Fruit fly (Drosophila melanogaster) whole organism, embryonic: Measurements from ENCODE around the gene DZIP1.

Experiments
- Adf1 ChIP-seq: fragments of 200-800 bp; sonication (Bioruptor generic); IDR thresholded peaks from 2 replicates; pipeline ENCODE4 v1.3.6; 2022; ENCODE audit warnings: missing biosample characterization, missing genetic modification characterization
- CG10366 ChIP-seq: fragments of 200-800 bp; sonication (Bioruptor generic); IDR thresholded peaks from 2 replicates; pipeline ENCODE4 v1.3.6; 2022; ENCODE audit warnings: missing biosample characterization, missing genetic modification characterization
- CG12155 ChIP-seq: fragments of 200-800 bp; sonication (Bioruptor generic); optimal IDR thresholded peaks from 3 replicates; lab custom pipeline; 2016; ENCODE audit warnings: missing biosample characterization, missing genetic modification characterization
- CG13287 ChIP-seq: fragments of 200-800 bp; sonication (Bioruptor generic); IDR thresholded peaks from 2 replicates; pipeline ENCODE4 v1.3.6; 2022; ENCODE audit warnings: missing biosample characterization, missing genetic modification characterization; ENCODE audit not compliant: partially characterized antibody
- CG15514 ChIP-seq: fragments of 200-800 bp; sonication (Bioruptor generic); optimal IDR thresholded peaks from 3 replicates; lab custom pipeline; 2017; ENCODE audit warnings: missing biosample characterization, missing genetic modification characterization, mild to moderate bottlenecking, moderate library complexity, missing genetic modification reagents
- CG16813 ChIP-seq: fragments of 200-800 bp; sonication (Bioruptor generic); IDR thresholded peaks from 3 replicates; pipeline ENCODE4 v1.3.6; 2022; ENCODE audit warnings: missing biosample characterization, missing genetic modification characterization; ENCODE audit not compliant: partially characterized antibody
- CG34224 ChIP-seq: fragments of 200-800 bp; sonication (Bioruptor generic); IDR thresholded peaks from 3 replicates; pipeline ENCODE4 v1.3.6; 2022; ENCODE audit warnings: missing biosample characterization, missing genetic modification characterization; ENCODE audit not compliant: partially characterized antibody
- CG4617 ChIP-seq: fragments of 200-800 bp; sonication (Bioruptor generic); optimal IDR thresholded peaks from 3 replicates; lab custom pipeline; 2016; ENCODE audit warnings: missing biosample characterization, missing genetic modification characterization, borderline replicate concordance
- CG8089 ChIP-seq: fragments of 200-800 bp; sonication (Bioruptor generic); optimal IDR thresholded peaks from 3 replicates; lab custom pipeline; 2016; ENCODE audit warnings: missing biosample characterization, missing genetic modification characterization
- CG8924 ChIP-seq: fragments of 200-800 bp; optimal IDR thresholded peaks from 3 replicates; lab custom pipeline; 2019; ENCODE audit warnings: missing biosample characterization, mild to moderate bottlenecking, missing genetic modification characterization, moderate library complexity
- CG8944 ChIP-seq: fragments of 200-800 bp; sonication (Bioruptor generic); optimal IDR thresholded peaks from 3 replicates; lab custom pipeline; 2016; ENCODE audit warnings: missing biosample characterization, missing genetic modification characterization
- CoRest ChIP-seq: fragments of 200-800 bp; sonication (Bioruptor generic); optimal IDR thresholded peaks from 3 replicates; lab custom pipeline; 2018; ENCODE audit warnings: missing biosample characterization, mild to moderate bottlenecking, missing genetic modification characterization, moderate library complexity
- Dp ChIP-seq: fragments of 200-800 bp; sonication (Bioruptor generic); optimal IDR thresholded peaks from 2 replicates; lab custom pipeline; 2018; ENCODE audit warnings: missing biosample characterization, mild to moderate bottlenecking, missing genetic modification characterization, moderate library complexity
- E2f2 ChIP-seq: fragments of 200-800 bp; sonication (Bioruptor generic); IDR thresholded peaks from 2 replicates; pipeline ENCODE4 v1.3.6; 2022; ENCODE audit warnings: missing biosample characterization, missing genetic modification characterization
- ERR ChIP-seq: fragments of 200-800 bp; sonication (Bioruptor generic); optimal IDR thresholded peaks from 2 replicates; lab custom pipeline; 2016; ENCODE audit warnings: missing biosample characterization, missing genetic modification characterization
- Ets97D ChIP-seq: fragments of 200-800 bp; sonication (Bioruptor generic); optimal IDR thresholded peaks from 3 replicates; lab custom pipeline; 2016; ENCODE audit warnings: missing biosample characterization, missing genetic modification characterization
- Fer2 ChIP-seq: fragments of 200-800 bp; sonication (Bioruptor generic); optimal IDR thresholded peaks from 2 replicates; lab custom pipeline; 2018; ENCODE audit warnings: missing biosample characterization, mild to moderate bottlenecking, missing genetic modification characterization, moderate library complexity
- HLH3B ChIP-seq: fragments of 200-800 bp; sonication (Bioruptor generic); IDR thresholded peaks from 2 replicates; pipeline ENCODE4 v1.3.6; 2022; ENCODE audit warnings: missing biosample characterization, missing genetic modification characterization
- Lhr ChIP-seq: fragments of 200-800 bp; sonication (Bioruptor generic); optimal IDR thresholded peaks from 3 replicates; lab custom pipeline; 2017; ENCODE audit warnings: mild to moderate bottlenecking, missing biosample characterization, missing genetic modification reagents, missing genetic modification characterization
- MBD-R2 ChIP-seq: fragments of 200-800 bp; sonication (Bioruptor generic); IDR thresholded peaks from 2 replicates; pipeline ENCODE4 v1.3.6; 2022; ENCODE audit warnings: missing biosample characterization, missing genetic modification characterization
- Med ChIP-seq: fragments of 200-800 bp; sonication (Bioruptor generic); peaks from one replicate; lab custom pipeline; 2016; ENCODE audit warnings: missing biosample characterization, missing genetic modification characterization, mild to moderate bottlenecking, inconsistent platforms, moderate library complexity
- Meics ChIP-seq: fragments of 200-800 bp; sonication (Bioruptor generic); optimal IDR thresholded peaks from 2 replicates; lab custom pipeline; 2017; ENCODE audit warnings: missing biosample characterization, mild to moderate bottlenecking, missing genetic modification characterization
- Myb ChIP-seq: fragments of 200-800 bp; sonication (Bioruptor generic); optimal IDR thresholded peaks from 2 replicates; lab custom pipeline; 2016; ENCODE audit warnings: missing biosample characterization, missing genetic modification characterization
- Opbp ChIP-seq: fragments of 200-800 bp; sonication (Bioruptor generic); IDR thresholded peaks from 3 replicates; pipeline ENCODE4 v1.3.6; 2022; ENCODE audit warnings: missing biosample characterization, missing genetic modification characterization; ENCODE audit not compliant: partially characterized antibody
- Ravus ChIP-seq: fragments of 200-800 bp; sonication (Bioruptor generic); IDR thresholded peaks from 2 replicates; pipeline ENCODE4 v1.3.6; 2022; ENCODE audit warnings: missing biosample characterization, missing genetic modification characterization
- Scr ChIP-seq: fragments of 200-800 bp; sonication (Bioruptor generic); IDR thresholded peaks from 2 replicates; pipeline ENCODE4 v1.3.6; 2022; ENCODE audit warnings: missing biosample characterization, missing genetic modification characterization; ENCODE audit not compliant: partially characterized antibody
- Sin3A ChIP-seq: fragments of >200 bp; optimal IDR thresholded peaks from 2 replicates; lab custom pipeline; 2018
- Sox102F ChIP-seq: fragments of 200-800 bp; sonication (Bioruptor generic); optimal IDR thresholded peaks from 2 replicates; lab custom pipeline; 2018; ENCODE audit warnings: missing biosample characterization, mild to moderate bottlenecking, missing genetic modification characterization, moderate library complexity
- Sry-δ ChIP-seq: fragments of 200-800 bp; sonication (Bioruptor generic); optimal IDR thresholded peaks from 2 replicates; lab custom pipeline; 2016; ENCODE audit warnings: missing biosample characterization, missing genetic modification characterization
- al ChIP-seq: fragments of 200-800 bp; sonication (Bioruptor generic); IDR thresholded peaks from 2 replicates; pipeline ENCODE4 v1.3.6; 2022; ENCODE audit warnings: missing biosample characterization, missing genetic modification characterization
- amos ChIP-seq: fragments of 200-800 bp; sonication (Bioruptor generic); IDR thresholded peaks from 2 replicates; pipeline ENCODE4 v1.3.6; 2022; ENCODE audit warnings: missing biosample characterization, missing genetic modification characterization; ENCODE audit not compliant: partially characterized antibody
- bbx ChIP-seq: fragments of 200-800 bp; sonication (Bioruptor generic); IDR thresholded peaks from 2 replicates; pipeline ENCODE4 v1.3.6; 2022; ENCODE audit warnings: missing biosample characterization, missing genetic modification characterization; ENCODE audit not compliant: partially characterized antibody
- cad ChIP-seq: fragments of >200 bp; optimal IDR thresholded peaks from 2 replicates; lab custom pipeline; 2017; ENCODE audit warnings: missing biosample characterization, missing genetic modification characterization
- chinmo ChIP-seq: fragments of 200-800 bp; sonication (Bioruptor generic); IDR thresholded peaks from 4 replicates; pipeline ENCODE4 v1.3.6; 2022; ENCODE audit warnings: missing biosample characterization, missing genetic modification characterization; ENCODE audit not compliant: partially characterized antibody
- dan ChIP-seq: fragments of 200-800 bp; sonication (Bioruptor generic); IDR thresholded peaks from 2 replicates; pipeline ENCODE4 v1.3.6; 2022; ENCODE audit warnings: missing biosample characterization, missing genetic modification characterization
- ftz-f1 ChIP-seq: fragments of 200-800 bp; sonication (Bioruptor generic); optimal IDR thresholded peaks from 2 replicates; lab custom pipeline; 2016; ENCODE audit warnings: missing biosample characterization, missing genetic modification characterization
- gfzf ChIP-seq: fragments of 200-800 bp; sonication (Bioruptor generic); optimal IDR thresholded peaks from 2 replicates; lab custom pipeline; 2016; ENCODE audit warnings: missing biosample characterization, mild to moderate bottlenecking, missing genetic modification characterization, moderate library complexity
- ind ChIP-seq: fragments of 200-800 bp; sonication (Bioruptor generic); optimal IDR thresholded peaks from 3 replicates; lab custom pipeline; 2016; ENCODE audit warnings: missing biosample characterization, missing genetic modification characterization
- kay ChIP-seq: fragments of 200-800 bp; sonication (Bioruptor generic); optimal IDR thresholded peaks from 2 replicates; lab custom pipeline; 2016; ENCODE audit warnings: missing biosample characterization, missing genetic modification characterization
- klu ChIP-seq: fragments of 200-800 bp; sonication (Bioruptor generic); IDR thresholded peaks from 2 replicates; pipeline ENCODE4 v1.3.6; 2022; ENCODE audit warnings: missing biosample characterization, missing genetic modification characterization
- knrl ChIP-seq: fragments of 200-800 bp; sonication (Bioruptor generic); IDR thresholded peaks from 3 replicates; pipeline ENCODE4 v1.3.6; 2022; ENCODE audit warnings: missing biosample characterization, missing genetic modification characterization; ENCODE audit not compliant: partially characterized antibody
- lab ChIP-seq: fragments of 200-800 bp; sonication (Bioruptor generic); optimal IDR thresholded peaks from 3 replicates; lab custom pipeline; 2017; ENCODE audit warnings: missing biosample characterization, missing genetic modification characterization, mild to moderate bottlenecking, moderate library complexity, missing genetic modification reagents
- sc ChIP-seq, 3 experiments: fragments of >200 bp in 2 of 3; fragments of 200-800 bp in 1 of 3; sonication (Bioruptor generic) in 1 of 3; optimal IDR thresholded peaks; 2 replicates in 2 of 3; 3 replicates in 1 of 3; lab custom pipeline; 2017; ENCODE audit warnings: mild to moderate bottlenecking in 1 of 3, missing biosample characterization in 1 of 3, missing genetic modification characterization in 1 of 3, missing genetic modification reagents in 1 of 3
- schlank ChIP-seq: fragments of 200-800 bp; sonication (Bioruptor generic); optimal IDR thresholded peaks from 2 replicates; lab custom pipeline; 2018; ENCODE audit warnings: missing biosample characterization, mild to moderate bottlenecking, missing genetic modification characterization
- sens-2 ChIP-seq: fragments of 200-800 bp; sonication (Bioruptor generic); IDR thresholded peaks from 2 replicates; pipeline ENCODE4 v1.3.6; 2022; ENCODE audit warnings: missing biosample characterization, missing genetic modification characterization
- shn ChIP-seq: fragments of 200-800 bp; sonication (Bioruptor generic); optimal IDR thresholded peaks from 3 replicates; lab custom pipeline; 2016; ENCODE audit warnings: missing biosample characterization, missing genetic modification characterization
- sna ChIP-seq: fragments of 200-800 bp; sonication (Bioruptor generic); IDR thresholded peaks from 2 replicates; pipeline ENCODE4 v1.3.6; 2022; ENCODE audit warnings: missing biosample characterization, missing genetic modification characterization; ENCODE audit not compliant: partially characterized antibody
- trem ChIP-seq: fragments of 200-800 bp; optimal IDR thresholded peaks from 3 replicates; lab custom pipeline; 2019; ENCODE audit warnings: missing biosample characterization, mild to moderate bottlenecking, missing genetic modification characterization, moderate library complexity
- unc-4 ChIP-seq: fragments of 200-800 bp; sonication (Bioruptor generic); IDR thresholded peaks from 2 replicates; pipeline ENCODE4 v1.3.6; 2022; ENCODE audit warnings: missing biosample characterization, missing genetic modification characterization; ENCODE audit not compliant: partially characterized antibody

The DZIP1 gene

DNA sequence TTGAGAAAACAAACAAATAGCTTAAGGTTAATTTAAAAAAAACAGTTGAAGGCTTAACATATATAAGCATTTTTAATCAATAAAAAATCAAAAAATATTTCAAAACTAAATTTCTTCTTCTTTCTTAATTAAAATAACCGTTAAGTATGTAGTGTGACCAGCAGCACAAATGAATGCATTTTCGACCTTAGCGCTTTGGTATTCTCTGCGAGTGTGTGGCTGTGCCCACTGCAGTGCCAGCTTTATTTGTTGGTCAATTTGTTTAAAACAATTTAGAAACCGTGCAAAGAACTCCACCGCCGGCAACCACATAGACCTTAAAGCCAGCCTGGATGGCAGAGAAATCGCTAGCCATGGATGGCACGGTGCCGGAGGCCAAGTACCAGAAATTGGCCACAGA is 12.8 kb downstream of the DZIP1 start, which contains the start of gene CG6607 (continued):
- TF ChIP-seq amos (GFP tag; lab: Robert Waterston, UW) (peak; percentile 43; the same call in 1 of the 2 replicates), kay (no peak), sens-2 (GFP tag; lab: Robert Waterston, UW) (no peak), Fer2 (tag; lab: Kevin White, UChicago) (no peak), al (GFP tag; lab: Robert Waterston, UW) (no peak), Adf1 (no peak), CG8924 (tag; lab: Kevin White, UChicago) (peak; percentile 66), CG12155 (GFP tag; lab: Kevin White, UChicago) (no peak), dan (GFP tag; lab: Robert Waterston, UW) (no peak), klu (GFP tag; lab: Robert Waterston, UW) (no peak), CG13287 (peak; percentile 77), cad (no peak), Sry-δ (GFP tag; lab: Kevin White, UChicago) (peak; percentile 10), sna (GFP tag; lab: Robert Waterston, UW) (peak; percentile 38; the same call in 1 of the 2 replicates), Sox102F (GFP tag; lab: Kevin White, UChicago) (no peak), CG8944 (no peak), CG10366 (GFP tag; lab: Robert Waterston, UW) (no peak), Dp (peak; percentile 59), schlank (no peak), chinmo (GFP tag; lab: Robert Waterston, UW) (peak; percentile 43; the same call in 1 of the 4 replicates), HLH3B (no peak), Opbp (GFP tag; lab: Robert Waterston, UW) (0 out of 3 replicates have a peak, but pooled peaks have one; percentile 13), Ravus (no peak), unc-4 (GFP tag; lab: Robert Waterston, UW) (peak; percentile 39), Ets97D (peak; percentile 52), Lhr (GFP tag; lab: Kevin White, UChicago) (peak; percentile 34), Sin3A (lab: Kevin White, UChicago) (no peak), CG15514 (peak; percentile 27), MBD-R2 (GFP tag; lab: Robert Waterston, UW) (peak; percentile 69), CoRest (tag; lab: Kevin White, UChicago) (peak; percentile 40), trem (peak; percentile 67), ftz-f1 (GFP tag; lab: Kevin White, UChicago) (peak; percentile 5), lab (GFP tag; lab: Kevin White, UChicago) (no peak), ind (GFP tag; lab: Kevin White, UChicago) (no peak), sc (optimal IDR thresholded peaks at IDR 0.05; lab: Kevin White, UChicago) (no peak), sc (GFP tag; optimal IDR thresholded peaks at IDR 0.05; lab: Kevin White, UChicago) (no peak), E2f2 (GFP tag; lab: Robert Waterston, UW) (peak; percentile 62), Scr (GFP tag; lab: Robert Waterston, UW) (peak; percentile 37; the same call in 1 of the 2 replicates), shn (GFP tag; lab: Kevin White, UChicago) (no peak), Meics (GFP tag; lab: Kevin White, UChicago) (no peak), CG8089 (GFP tag; lab: Kevin White, UChicago) (no peak), Med (GFP tag; lab: Kevin White, UChicago) (peak; percentile 70), CG34224 (GFP tag; lab: Robert Waterston, UW) (peak; percentile 59), ERR (GFP tag; lab: Kevin White, UChicago) (no peak), bbx (peak; percentile 40; the same call in 1 of the 2 replicates), gfzf (GFP tag; lab: Kevin White, UChicago) (peak; percentile 88), CG4617 (GFP tag; lab: Kevin White, UChicago) (peak; percentile 72), CG16813 (GFP tag; lab: Robert Waterston, UW) (peak; percentile 11; the same call in 1 of the 3 replicates), knrl (0 out of 3 replicates have a peak, but pooled peaks have one; percentile 23), Myb (peak; percentile 96)
